Fruit fly (Drosophila melanogaster) S2 (cell line): ENCODE data around the gene CG32267.

ENCODE experiments used
- CG8478 ChIP-seq: fragments of >200 bp; optimal IDR thresholded peaks from 2 replicates; lab custom pipeline; 2018
- CTCF ChIP-seq, 2 experiments: fragments of >200 bp; optimal IDR thresholded peaks; 2 replicates each; lab custom pipeline; 2018

- TF ChIP-seq CTCF (optimal IDR thresholded peaks at IDR 0.05; lab: Kevin White, UChicago) = no peak
- no peak for TF ChIP-seq CG8478 (lab: Kevin White, UChicago)
Observed at dm6 chr3L:3512567-3512966, 40.7 kb upstream of the CG32267 start, which contains the start of gene ImpE2.
